Fruit fly (Drosophila melanogaster) whole organism, embryonic: ENCODE measurements around the gene CG44437.

ENCODE experiments used
- ATbp ChIP-seq: fragments of 200-800 bp; sonication (Bioruptor generic); optimal IDR thresholded peaks from 2 replicates; lab custom pipeline; 2017; ENCODE audit warnings: missing biosample characterization, mild to moderate bottlenecking, missing genetic modification characterization, missing genetic modification reagents
- Blimp-1 ChIP-seq: fragments of 200-800 bp; sonication (Bioruptor generic); optimal IDR thresholded peaks from 3 replicates; lab custom pipeline; 2018; ENCODE audit warnings: missing biosample characterization, missing genetic modification characterization, mild to moderate bottlenecking, moderate library complexity, missing genetic modification reagents
- CG10462 ChIP-seq: fragments of 200-800 bp; sonication (Bioruptor generic); optimal IDR thresholded peaks from 2 replicates; lab custom pipeline; 2016; ENCODE audit warnings: missing biosample characterization, missing genetic modification characterization
- CG12071 ChIP-seq: fragments of 200-800 bp; sonication (Bioruptor generic); optimal IDR thresholded peaks from 3 replicates; lab custom pipeline; 2018; ENCODE audit warnings: missing biosample characterization, mild to moderate bottlenecking, missing genetic modification characterization
- CG12391 ChIP-seq: fragments of 200-800 bp; sonication (Bioruptor generic); optimal IDR thresholded peaks from 3 replicates; lab custom pipeline; 2018; ENCODE audit warnings: missing biosample characterization, mild to moderate bottlenecking, missing genetic modification characterization, moderate library complexity
- CG12942 ChIP-seq: fragments of 200-800 bp; sonication (Bioruptor generic); optimal IDR thresholded peaks from 3 replicates; lab custom pipeline; 2016; ENCODE audit warnings: missing biosample characterization, missing genetic modification characterization
- CG14860 ChIP-seq: fragments of 200-800 bp; sonication (Bioruptor generic); IDR thresholded peaks from 3 replicates; pipeline ENCODE4 v1.3.6; 2022; ENCODE audit warnings: missing biosample characterization, missing genetic modification characterization; ENCODE audit not compliant: partially characterized antibody
- CG1647 ChIP-seq: fragments of 200-800 bp; sonication (Bioruptor generic); optimal IDR thresholded peaks from 3 replicates; lab custom pipeline; 2016; ENCODE audit warnings: missing biosample characterization, missing genetic modification characterization
- CG16779 ChIP-seq: fragments of 200-800 bp; sonication (Bioruptor generic); IDR thresholded peaks from 2 replicates; pipeline ENCODE4 v1.3.6; 2022; ENCODE audit warnings: missing biosample characterization, missing genetic modification characterization
- CG17359 ChIP-seq: fragments of 200-800 bp; sonication (Bioruptor generic); optimal IDR thresholded peaks from 3 replicates; lab custom pipeline; 2018; ENCODE audit warnings: missing biosample characterization, mild to moderate bottlenecking, missing genetic modification characterization, moderate library complexity
- CG17802 ChIP-seq: fragments of 200-800 bp; sonication (Bioruptor generic); optimal IDR thresholded peaks from 2 replicates; lab custom pipeline; 2018; ENCODE audit warnings: missing biosample characterization, mild to moderate bottlenecking, missing genetic modification characterization, moderate library complexity
- CG17829 ChIP-seq: fragments of 200-800 bp; optimal IDR thresholded peaks from 2 replicates; lab custom pipeline; 2019; ENCODE audit warnings: missing biosample characterization, mild to moderate bottlenecking, missing genetic modification characterization, moderate library complexity
- CG2120 ChIP-seq: fragments of 200-800 bp; sonication (Bioruptor generic); optimal IDR thresholded peaks from 3 replicates; lab custom pipeline; 2016; ENCODE audit warnings: missing biosample characterization, missing genetic modification characterization
- CG2875 ChIP-seq: fragments of 200-800 bp; sonication (Bioruptor generic); optimal IDR thresholded peaks from 2 replicates; lab custom pipeline; 2017; ENCODE audit warnings: missing biosample characterization, mild to moderate bottlenecking, missing genetic modification characterization, missing genetic modification reagents
- CG30403 ChIP-seq: fragments of 200-800 bp; sonication (Bioruptor generic); optimal IDR thresholded peaks from 3 replicates; lab custom pipeline; 2016; ENCODE audit warnings: missing biosample characterization, missing genetic modification characterization
- CG3065 ChIP-seq: fragments of 200-800 bp; sonication (Bioruptor generic); optimal IDR thresholded peaks from 2 replicates; lab custom pipeline; 2016; ENCODE audit warnings: missing biosample characterization, missing genetic modification characterization
- CG3995 ChIP-seq: fragments of 200-800 bp; sonication (Bioruptor generic); optimal IDR thresholded peaks from 3 replicates; lab custom pipeline; 2016; ENCODE audit warnings: missing biosample characterization, missing genetic modification characterization
- CG6854 ChIP-seq: fragments of 200-800 bp; sonication (Bioruptor generic); optimal IDR thresholded peaks from 3 replicates; lab custom pipeline; 2017; ENCODE audit warnings: missing biosample characterization, mild to moderate bottlenecking, missing genetic modification characterization
- CG8089 ChIP-seq: fragments of 200-800 bp; sonication (Bioruptor generic); optimal IDR thresholded peaks from 3 replicates; lab custom pipeline; 2016; ENCODE audit warnings: missing biosample characterization, missing genetic modification characterization
- CG8924 ChIP-seq: fragments of 200-800 bp; optimal IDR thresholded peaks from 3 replicates; lab custom pipeline; 2019; ENCODE audit warnings: missing biosample characterization, mild to moderate bottlenecking, missing genetic modification characterization, moderate library complexity
- Doc3 ChIP-seq: fragments of 200-800 bp; sonication (Bioruptor generic); IDR thresholded peaks from 3 replicates; pipeline ENCODE4 v1.3.6; 2022; ENCODE audit warnings: missing biosample characterization, missing genetic modification characterization; ENCODE audit not compliant: partially characterized antibody
- Dref ChIP-seq: fragments of 200-800 bp; sonication (Bioruptor generic); IDR thresholded peaks from 2 replicates; pipeline ENCODE4 v1.3.6; 2022; ENCODE audit warnings: missing biosample characterization, missing genetic modification characterization
- Fer1 ChIP-seq: fragments of 200-800 bp; sonication (Bioruptor generic); optimal IDR thresholded peaks from 2 replicates; lab custom pipeline; 2017; ENCODE audit warnings: missing biosample characterization, mild to moderate bottlenecking, missing genetic modification characterization
- GATAe ChIP-seq: fragments of 200-800 bp; sonication (Bioruptor generic); conservative IDR thresholded peaks from 2 replicates; pipeline ENCODE4 v1.3.6; 2022; ENCODE audit warnings: missing biosample characterization, missing genetic modification characterization
- NC2β ChIP-seq: fragments of 200-800 bp; sonication (Bioruptor generic); optimal IDR thresholded peaks from 2 replicates; lab custom pipeline; 2016; ENCODE audit warnings: missing biosample characterization, missing genetic modification characterization
- Neu2 ChIP-seq: fragments of 200-800 bp; sonication (Bioruptor generic); optimal IDR thresholded peaks from 3 replicates; lab custom pipeline; 2016; ENCODE audit warnings: missing biosample characterization, missing genetic modification characterization, borderline replicate concordance
- Sin3A ChIP-seq: fragments of >200 bp; optimal IDR thresholded peaks from 2 replicates; lab custom pipeline; 2018
- Ssrp ChIP-seq: fragments of 200-800 bp; sonication (Bioruptor generic); optimal IDR thresholded peaks from 2 replicates; lab custom pipeline; 2018; ENCODE audit warnings: missing biosample characterization, mild to moderate bottlenecking, missing genetic modification characterization, moderate library complexity
- ap ChIP-seq: fragments of 200-800 bp; sonication (Bioruptor generic); IDR thresholded peaks from 2 replicates; pipeline ENCODE4 v1.3.6; 2022; ENCODE audit warnings: missing biosample characterization, missing genetic modification characterization
- bbx ChIP-seq: fragments of 200-800 bp; sonication (Bioruptor generic); IDR thresholded peaks from 2 replicates; pipeline ENCODE4 v1.3.6; 2022; ENCODE audit warnings: missing biosample characterization, missing genetic modification characterization; ENCODE audit not compliant: partially characterized antibody
- bigmax ChIP-seq: fragments of 200-800 bp; sonication (Bioruptor generic); optimal IDR thresholded peaks from 2 replicates; lab custom pipeline; 2018; ENCODE audit warnings: missing biosample characterization, mild to moderate bottlenecking, missing genetic modification characterization
- chm ChIP-seq: fragments of 200-800 bp; sonication (Bioruptor generic); IDR thresholded peaks from 2 replicates; pipeline ENCODE4 v1.3.6; 2022; ENCODE audit warnings: missing biosample characterization, missing genetic modification characterization
- cwo ChIP-seq: fragments of 200-800 bp; sonication (Bioruptor generic); optimal IDR thresholded peaks from 3 replicates; lab custom pipeline; 2017; ENCODE audit warnings: missing biosample characterization, missing genetic modification characterization, mild to moderate bottlenecking, moderate library complexity, missing genetic modification reagents
- eyg ChIP-seq: fragments of 200-800 bp; sonication (Bioruptor generic); optimal IDR thresholded peaks from 3 replicates; lab custom pipeline; 2016; ENCODE audit warnings: missing biosample characterization, missing genetic modification characterization
- gsb-n ChIP-seq: fragments of 200-800 bp; sonication (Bioruptor generic); optimal IDR thresholded peaks from 3 replicates; lab custom pipeline; 2018; ENCODE audit warnings: missing biosample characterization, mild to moderate bottlenecking, missing genetic modification characterization
- hbn ChIP-seq: fragments of 200-800 bp; sonication (Bioruptor generic); IDR thresholded peaks from 2 replicates; pipeline ENCODE4 v1.3.6; 2022; ENCODE audit warnings: missing biosample characterization, missing genetic modification characterization; ENCODE audit not compliant: partially characterized antibody
- hkb ChIP-seq, 2 experiments: fragments of 200-800 bp in 1 of 2; fragments of >200 bp in 1 of 2; sonication (Bioruptor generic) in 1 of 2; IDR thresholded peaks in 1 of 2; optimal IDR thresholded peaks in 1 of 2; 2 replicates each; pipeline versions ENCODE4 v1.3.6 to Lab custom; 2017 to 2022; ENCODE audit warnings: missing biosample characterization in 1 of 2, missing genetic modification characterization in 1 of 2
- lmd ChIP-seq: fragments of 200-800 bp; sonication (Bioruptor generic); IDR thresholded peaks from 2 replicates; pipeline ENCODE4 v1.3.6; 2022; ENCODE audit warnings: missing biosample characterization, missing genetic modification characterization
- nmo ChIP-seq: fragments of 200-800 bp; sonication (Bioruptor generic); optimal IDR thresholded peaks from 2 replicates; lab custom pipeline; 2018; ENCODE audit warnings: missing biosample characterization, mild to moderate bottlenecking, missing genetic modification characterization, moderate library complexity
- odd ChIP-seq: fragments of 200-800 bp; sonication (Bioruptor generic); optimal IDR thresholded peaks from 2 replicates; lab custom pipeline; 2017; ENCODE audit warnings: missing biosample characterization, mild to moderate bottlenecking, missing genetic modification characterization
- p53 ChIP-seq: fragments of 200-800 bp; sonication (Bioruptor generic); optimal IDR thresholded peaks from 2 replicates; lab custom pipeline; 2016; ENCODE audit warnings: missing biosample characterization, missing genetic modification characterization
- pan ChIP-seq, 4 experiments: fragments of >200 bp in 3 of 4; fragments of 200-800 bp in 1 of 4; sonication (Bioruptor generic) in 1 of 4; optimal IDR thresholded peaks in 3 of 4; IDR thresholded peaks in 1 of 4; 2 replicates each; pipeline versions ENCODE4 v1.3.6 to Lab custom; 2017 to 2022; ENCODE audit warnings: missing biosample characterization in 2 of 4, missing genetic modification characterization in 2 of 4, mixed read lengths in 1 of 4
- ranshi ChIP-seq: fragments of 200-800 bp; sonication (Bioruptor generic); IDR thresholded peaks from 2 replicates; pipeline ENCODE4 v1.3.6; 2022; ENCODE audit warnings: missing biosample characterization, missing genetic modification characterization
- sc ChIP-seq, 3 experiments: fragments of >200 bp in 2 of 3; fragments of 200-800 bp in 1 of 3; sonication (Bioruptor generic) in 1 of 3; optimal IDR thresholded peaks; 2 replicates in 2 of 3; 3 replicates in 1 of 3; lab custom pipeline; 2017; ENCODE audit warnings: mild to moderate bottlenecking in 1 of 3, missing biosample characterization in 1 of 3, missing genetic modification characterization in 1 of 3, missing genetic modification reagents in 1 of 3
- stc ChIP-seq: fragments of 200-800 bp; sonication (Bioruptor generic); IDR thresholded peaks from 2 replicates; pipeline ENCODE4 v1.3.6; 2022; ENCODE audit warnings: missing biosample characterization, missing genetic modification characterization
- unc-4 ChIP-seq: fragments of 200-800 bp; sonication (Bioruptor generic); IDR thresholded peaks from 2 replicates; pipeline ENCODE4 v1.3.6; 2022; ENCODE audit warnings: missing biosample characterization, missing genetic modification characterization; ENCODE audit not compliant: partially characterized antibody
- usp ChIP-seq: fragments of >200 bp; optimal IDR thresholded peaks from 2 replicates; lab custom pipeline; 2017; ENCODE audit warnings: missing biosample characterization, missing genetic modification characterization
- wor ChIP-seq: fragments of 200-800 bp; sonication (Bioruptor generic); IDR thresholded peaks from 2 replicates; pipeline ENCODE4 v1.3.6; 2022; ENCODE audit warnings: missing biosample characterization, missing genetic modification characterization
- yki ChIP-seq: fragments of >200 bp; optimal IDR thresholded peaks from 3 replicates; lab custom pipeline; 2018
- zf30C ChIP-seq: fragments of 200-800 bp; sonication (Bioruptor generic); optimal IDR thresholded peaks from 3 replicates; lab custom pipeline; 2018; ENCODE audit warnings: missing biosample characterization, mild to moderate bottlenecking, missing genetic modification characterization

Gene CG44437

dm6 chrX:13208075-13208474 is 6.0 kb upstream of the CG44437 start (continued):
- TF ChIP-seq Neu2 (GFP tag; lab: Kevin White, UChicago), result no peak
- no peak for TF ChIP-seq pan (optimal IDR thresholded peaks at IDR 0.05; lab: Kevin White, UChicago)
- peak in 1 of 2 experiments; percentile 45 for TF ChIP-seq pan (GFP tag; optimal IDR thresholded peaks at IDR 0.05 in 1 of 2, IDR thresholded peaks at IDR 0.05 in 1 of 2)
- peak; percentile 53 for TF ChIP-seq CG12391
- TF ChIP-seq Fer1 (GFP tag; lab: Kevin White, UChicago), result peak; percentile 58
- no peak for TF ChIP-seq CG3995
- no peak for TF ChIP-seq GATAe
- TF ChIP-seq CG16779 (GFP tag; lab: Robert Waterston, UW), result no peak
- TF ChIP-seq odd, result peak; percentile 22
- TF ChIP-seq CG8924 (tag; lab: Kevin White, UChicago), result peak; percentile 48
- no peak for TF ChIP-seq CG2120
- no peak for TF ChIP-seq bbx (GFP tag; lab: Robert Waterston, UW)
- no peak for TF ChIP-seq Doc3 (GFP tag; lab: Robert Waterston, UW)
- TF ChIP-seq CG17359 (tag; lab: Kevin White, UChicago), result peak; percentile 33
- no peak for TF ChIP-seq ap (GFP tag; lab: Robert Waterston, UW)
- TF ChIP-seq hkb (optimal IDR thresholded peaks at IDR 0.05; lab: Kevin White, UChicago), result no peak
- no peak for TF ChIP-seq hkb (GFP tag; IDR thresholded peaks at IDR 0.05; lab: Robert Waterston, UW)
- TF ChIP-seq ATbp (GFP tag; lab: Kevin White, UChicago), result peak; percentile 29
- TF ChIP-seq usp (GFP tag; lab: Kevin White, UChicago), result no peak
- TF ChIP-seq CG14860, result no peak
- TF ChIP-seq nmo, result peak; percentile 46
- no peak for TF ChIP-seq CG12942 (GFP tag; lab: Kevin White, UChicago)
- TF ChIP-seq CG8089 (GFP tag; lab: Kevin White, UChicago), result no peak
- peak; percentile 38 for TF ChIP-seq cwo (GFP tag; lab: Kevin White, UChicago)
- peak; percentile 45 for TF ChIP-seq gsb-n (tag; lab: Kevin White, UChicago)
- TF ChIP-seq ranshi (GFP tag; lab: Robert Waterston, UW), result no peak
- TF ChIP-seq CG6854 (GFP tag; lab: Kevin White, UChicago), result peak; percentile 13
- TF ChIP-seq chm (GFP tag; lab: Robert Waterston, UW), result no peak
- TF ChIP-seq NC2β (GFP tag; lab: Kevin White, UChicago), result no peak
- no peak for TF ChIP-seq yki
- no peak for TF ChIP-seq CG1647 (GFP tag; lab: Kevin White, UChicago)
- TF ChIP-seq CG30403 (GFP tag; lab: Kevin White, UChicago), result no peak
- TF ChIP-seq sc (optimal IDR thresholded peaks at IDR 0.05; lab: Kevin White, UChicago), result no peak
- peak; percentile 0 for TF ChIP-seq sc (GFP tag; optimal IDR thresholded peaks at IDR 0.05; lab: Kevin White, UChicago)
- TF ChIP-seq bigmax (GFP tag; lab: Kevin White, UChicago), result no peak
- no peak for TF ChIP-seq CG10462 (GFP tag; lab: Kevin White, UChicago)
- TF ChIP-seq Dref, result no peak
- TF ChIP-seq unc-4, result no peak
- TF ChIP-seq CG17802 (tag; lab: Kevin White, UChicago), result no peak
- TF ChIP-seq CG17829, result peak; percentile 32
- TF ChIP-seq zf30C (GFP tag; lab: Kevin White, UChicago), result no peak
- no peak for TF ChIP-seq wor
- no peak for TF ChIP-seq stc (GFP tag; lab: Robert Waterston, UW)
- peak; percentile 44 for TF ChIP-seq Blimp-1 (GFP tag; lab: Kevin White, UChicago)
- peak; percentile 32 for TF ChIP-seq Ssrp (tag; lab: Kevin White, UChicago)
- TF ChIP-seq Sin3A (lab: Kevin White, UChicago), result no peak
- TF ChIP-seq p53 (GFP tag; lab: Kevin White, UChicago), result no peak
- TF ChIP-seq hbn (GFP tag; lab: Robert Waterston, UW), result no peak
- TF ChIP-seq CG12071 (GFP tag; lab: Kevin White, UChicago), result no peak
- no peak for TF ChIP-seq CG2875 (GFP tag; lab: Kevin White, UChicago)
- no peak for TF ChIP-seq eyg (GFP tag; lab: Kevin White, UChicago)
- no peak for TF ChIP-seq CG3065 (GFP tag; lab: Kevin White, UChicago)
- TF ChIP-seq lmd (GFP tag; lab: Robert Waterston, UW), result no peak
